Worm (Caenorhabditis elegans) whole organism, mixed stage, embryonic: ENCODE results near the gene ech-6.

ENCODE experiments used
- ces-1 ChIP-seq: fragments of 150-350 bp; optimal IDR thresholded peaks from 2 replicates; lab custom pipeline; 2014; ENCODE audit warnings: missing biosample characterization, missing genetic modification reagents, missing genetic modification characterization
- cnd-1 ChIP-seq: fragments of 200-800 bp; sonication (Bioruptor generic); optimal IDR thresholded peaks from 2 replicates; lab custom pipeline; 2018; ENCODE audit warnings: mild to moderate bottlenecking, missing genetic modification characterization, missing compliant biosample characterization
- elt-1 ChIP-seq: sonication (generic microtip); optimal IDR thresholded peaks from 2 replicates; lab custom pipeline; 2017; ENCODE audit warnings: missing genetic modification characterization, mild to moderate bottlenecking, missing compliant biosample characterization, antibody characterized with exemption, moderate library complexity, borderline replicate concordance; ENCODE audit not compliant: insufficient read depth
- lin-32 ChIP-seq: fragments of 200-800 bp; sonication (Bioruptor generic); optimal IDR thresholded peaks from 2 replicates; lab custom pipeline; 2018; ENCODE audit warnings: mild to moderate bottlenecking, missing genetic modification characterization, missing compliant biosample characterization
- mab-5 ChIP-seq: fragments of 150-350 bp; optimal IDR thresholded peaks from 2 replicates; lab custom pipeline; 2014; ENCODE audit warnings: missing biosample characterization, missing genetic modification characterization
- nhr-28 ChIP-seq: fragments of 150-350 bp; optimal IDR thresholded peaks from 2 replicates; lab custom pipeline; 2014; ENCODE audit warnings: missing biosample characterization, missing genetic modification characterization
- nhr-76 ChIP-seq: sonication (generic microtip); optimal IDR thresholded peaks from 2 replicates; lab custom pipeline; 2017; ENCODE audit warnings: missing biosample characterization, missing genetic modification characterization
- snpc-4 ChIP-seq: fragments of 150-350 bp; optimal IDR thresholded peaks from 2 replicates; lab custom pipeline; 2014; ENCODE audit warnings: missing biosample characterization, missing genetic modification characterization
- unc-62 ChIP-seq: fragments of 150-350 bp; optimal IDR thresholded peaks from 2 replicates; lab custom pipeline; 2014; ENCODE audit warnings: missing biosample characterization, missing genetic modification reagents, missing genetic modification characterization
- ztf-11 ChIP-seq: fragments of 150-350 bp; optimal IDR thresholded peaks from 2 replicates; lab custom pipeline; 2014; ENCODE audit warnings: missing biosample characterization, missing genetic modification characterization

DNA sequence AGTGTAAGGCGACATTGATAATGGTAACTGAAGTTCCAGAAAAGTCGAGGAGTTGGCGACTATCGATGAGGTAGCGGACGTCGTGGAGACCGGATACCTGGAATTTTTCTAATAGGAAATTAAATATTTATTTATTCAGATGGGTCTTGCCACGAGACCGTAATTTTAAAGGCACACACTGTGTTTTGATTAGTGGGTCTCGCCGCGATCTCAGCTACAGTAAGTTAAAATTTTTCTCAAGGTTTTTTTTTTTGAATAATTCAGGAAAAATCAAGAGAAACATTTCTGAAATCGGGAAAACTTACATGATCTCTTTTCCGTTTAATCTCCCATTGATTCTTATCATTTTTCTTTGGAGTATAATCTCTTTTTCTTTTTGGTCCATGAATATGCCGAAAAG is 26.4 kb upstream of the ech-6 start:
- TF ChIP-seq ztf-11 (tag; lab: Kevin White, UChicago) (no peak), elt-1 (no peak), mab-5 (no peak), cnd-1 (tag; lab: Kevin White, UChicago) (no peak), nhr-76 (no peak), lin-32 (GFP tag; lab: Kevin White, UChicago) (no peak), nhr-28 (tag; lab: Kevin White, UChicago) (no peak), ces-1 (GFP tag; lab: Kevin White, UChicago) (no peak), unc-62 (GFP tag; lab: Kevin White, UChicago) (no peak), snpc-4 (tag; lab: Kevin White, UChicago) (no peak)
